Worm (Caenorhabditis elegans) whole organism, late embryonic: ENCODE measurements around the gene nlp-33.

Source experiments
- C38D4.7 ChIP-seq: fragments of 200-800 bp; sonication (Bioruptor generic); optimal IDR thresholded peaks from 2 replicates; lab custom pipeline; 2018; ENCODE audit warnings: mild to moderate bottlenecking, missing genetic modification characterization, moderate library complexity, missing compliant biosample characterization
- ceh-19 ChIP-seq: fragments of 200-800 bp; sonication (Bioruptor generic); optimal IDR thresholded peaks from 2 replicates; lab custom pipeline; 2018; ENCODE audit warnings: mild to moderate bottlenecking, missing genetic modification characterization, missing compliant biosample characterization
- ceh-45 ChIP-seq: fragments of 200-800 bp; sonication (Bioruptor generic); IDR thresholded peaks from 2 replicates; pipeline ENCODE4 v1.3.6; 2022; ENCODE audit warnings: missing genetic modification reagents, missing genetic modification characterization, missing compliant biosample characterization
- ceh-6 ChIP-seq: fragments of 200-800 bp; sonication (Bioruptor generic); optimal IDR thresholded peaks from 2 replicates; lab custom pipeline; 2018; ENCODE audit warnings: mild to moderate bottlenecking, missing genetic modification characterization, missing compliant biosample characterization
- ceh-9 ChIP-seq: sonication (generic microtip); optimal IDR thresholded peaks from 2 replicates; lab custom pipeline; 2016; ENCODE audit warnings: mild to moderate bottlenecking, missing genetic modification characterization, inconsistent platforms, missing compliant biosample characterization
- elt-2 ChIP-seq: sonication (generic microtip); optimal IDR thresholded peaks from 2 replicates; lab custom pipeline; 2016; ENCODE audit warnings: missing genetic modification reagents, missing genetic modification characterization, missing compliant biosample characterization
- hlh-13 ChIP-seq: fragments of 200-800 bp; sonication (Bioruptor generic); optimal IDR thresholded peaks from 2 replicates; lab custom pipeline; 2018; ENCODE audit warnings: mild to moderate bottlenecking, missing genetic modification characterization, missing compliant biosample characterization
- madf-2 ChIP-seq: sonication (generic microtip); optimal IDR thresholded peaks from 2 replicates; lab custom pipeline; 2017; ENCODE audit warnings: missing genetic modification characterization, missing compliant biosample characterization
- nhr-11 ChIP-seq: fragments of 150-350 bp; optimal IDR thresholded peaks from 2 replicates; lab custom pipeline; 2014; ENCODE audit warnings: missing biosample characterization, missing genetic modification characterization
- pag-3 ChIP-seq: sonication (generic microtip); optimal IDR thresholded peaks from 2 replicates; lab custom pipeline; 2016; ENCODE audit warnings: missing compliant biosample characterization, missing genetic modification characterization, borderline replicate concordance
- pha-4 ChIP-seq: fragments of 150-350 bp; optimal IDR thresholded peaks from 2 replicates; lab custom pipeline; 2018; ENCODE audit warnings: missing biosample characterization, missing genetic modification reagents, missing genetic modification characterization
- pqm-1 ChIP-seq: sonication (generic microtip); optimal IDR thresholded peaks from 2 replicates; lab custom pipeline; 2016; ENCODE audit warnings: missing genetic modification characterization, missing compliant biosample characterization
- syd-9 ChIP-seq: sonication (generic microtip); optimal IDR thresholded peaks from 2 replicates; lab custom pipeline; 2016; ENCODE audit warnings: mild to moderate bottlenecking, missing genetic modification characterization, moderate library complexity, missing compliant biosample characterization
- ztf-16 ChIP-seq: sonication (generic microtip); optimal IDR thresholded peaks from 2 replicates; lab custom pipeline; 2017; ENCODE audit warnings: missing genetic modification characterization, missing compliant biosample characterization

DNA sequence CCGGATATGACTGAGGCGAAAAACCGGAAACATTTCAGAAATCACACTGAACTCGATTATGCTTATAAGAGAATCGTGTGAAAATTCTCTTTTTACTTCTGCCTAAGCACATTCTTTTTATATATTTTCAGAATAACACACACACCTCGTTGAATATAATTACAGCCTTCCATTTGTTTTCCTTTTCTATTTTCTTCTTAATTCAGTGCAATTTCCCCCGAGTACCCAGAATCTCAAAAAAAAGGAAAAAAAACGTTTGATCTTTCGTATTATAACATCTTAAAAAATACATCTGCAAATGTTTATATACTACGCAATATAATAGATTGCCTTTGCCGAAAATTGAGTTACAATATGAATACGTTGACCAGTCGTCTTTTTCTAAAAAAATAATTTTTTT lies 15.3 kb upstream of the nlp-33 start:
- TF ChIP-seq pha-4 (tag; lab: Kevin White, UChicago) (no peak), hlh-13 (GFP tag; lab: Kevin White, UChicago) (no peak), nhr-11 (no peak), elt-2 (tag; lab: Kevin White, UChicago) (no peak), C38D4.7 (GFP tag; lab: Kevin White, UChicago) (no peak), pqm-1 (tag; lab: Kevin White, UChicago) (no peak), madf-2 (no peak), ceh-9 (tag; lab: Kevin White, UChicago) (no peak), ceh-45 (GFP tag; lab: Robert Waterston, UW) (no peak), pag-3 (tag; lab: Kevin White, UChicago) (no peak), syd-9 (tag; lab: Kevin White, UChicago) (no peak), ceh-6 (GFP tag; lab: Kevin White, UChicago) (no peak), ceh-19 (GFP tag; lab: Kevin White, UChicago) (no peak), ztf-16 (tag; lab: Kevin White, UChicago) (no peak)
